Fruit fly (Drosophila melanogaster) whole organism, embryonic: ENCODE measurements around the gene Nepl18.
A peak's percentile ranks its signal among the peaks of the same experiment; 100 is the strongest.

Experiments
- Awh ChIP-seq: fragments of 200-800 bp; sonication (Bioruptor generic); IDR thresholded peaks from 2 replicates; pipeline ENCODE4, ENCODE4 v1.3.6; 2022; ENCODE audit warnings: missing biosample characterization, missing genetic modification characterization
- CG11247 ChIP-seq: fragments of 200-800 bp; sonication (Bioruptor generic); IDR thresholded peaks from 2 replicates; pipeline ENCODE4 v1.3.6; 2022; ENCODE audit warnings: missing biosample characterization, missing genetic modification characterization
- CG11398 ChIP-seq: fragments of 200-800 bp; sonication (Bioruptor generic); optimal IDR thresholded peaks from 2 replicates; lab custom pipeline; 2016; ENCODE audit warnings: missing biosample characterization, missing genetic modification characterization
- CG11560 ChIP-seq: fragments of 200-800 bp; sonication (Bioruptor generic); IDR thresholded peaks from 3 replicates; pipeline ENCODE4 v1.3.6; 2022; ENCODE audit warnings: missing biosample characterization, missing genetic modification characterization
- CG12155 ChIP-seq: fragments of 200-800 bp; sonication (Bioruptor generic); optimal IDR thresholded peaks from 3 replicates; lab custom pipeline; 2016; ENCODE audit warnings: missing biosample characterization, missing genetic modification characterization
- CG12236 ChIP-seq: fragments of 200-800 bp; sonication (Bioruptor generic); optimal IDR thresholded peaks from 2 replicates; lab custom pipeline; 2016; ENCODE audit warnings: missing biosample characterization, missing genetic modification characterization
- CG15073 ChIP-seq: fragments of 200-800 bp; sonication (Bioruptor generic); optimal IDR thresholded peaks from 2 replicates; lab custom pipeline; 2016; ENCODE audit warnings: missing biosample characterization, missing genetic modification characterization
- CG17359 ChIP-seq: fragments of 200-800 bp; sonication (Bioruptor generic); optimal IDR thresholded peaks from 3 replicates; lab custom pipeline; 2018; ENCODE audit warnings: missing biosample characterization, mild to moderate bottlenecking, missing genetic modification characterization, moderate library complexity
- CG17361 ChIP-seq: fragments of 200-800 bp; sonication (Bioruptor generic); IDR thresholded peaks from 3 replicates; pipeline ENCODE4 v1.3.6; 2022; ENCODE audit warnings: missing biosample characterization, missing genetic modification characterization
- CG17385 ChIP-seq: fragments of 200-800 bp; sonication (Bioruptor generic); optimal IDR thresholded peaks from 3 replicates; lab custom pipeline; 2018; ENCODE audit warnings: missing biosample characterization, mild to moderate bottlenecking, missing genetic modification characterization
- CG18476 ChIP-seq: fragments of 200-800 bp; sonication (Bioruptor generic); optimal IDR thresholded peaks from 2 replicates; lab custom pipeline; 2016; ENCODE audit warnings: missing biosample characterization, mild to moderate bottlenecking, missing genetic modification characterization
- CG2202 ChIP-seq: fragments of 200-800 bp; sonication (Bioruptor generic); optimal IDR thresholded peaks from 2 replicates; lab custom pipeline; 2018; ENCODE audit warnings: missing biosample characterization, mild to moderate bottlenecking, missing genetic modification characterization
- CG30403 ChIP-seq: fragments of 200-800 bp; sonication (Bioruptor generic); optimal IDR thresholded peaks from 3 replicates; lab custom pipeline; 2016; ENCODE audit warnings: missing biosample characterization, missing genetic modification characterization
- CG32532 ChIP-seq: fragments of 200-800 bp; sonication (Bioruptor generic); IDR thresholded peaks from 2 replicates; pipeline ENCODE4 v1.3.6; 2022; ENCODE audit warnings: missing biosample characterization, missing genetic modification characterization
- CG3281 ChIP-seq: fragments of 200-800 bp; sonication (Bioruptor generic); optimal IDR thresholded peaks from 3 replicates; lab custom pipeline; 2017; ENCODE audit warnings: missing biosample characterization, mild to moderate bottlenecking, missing genetic modification characterization
- CG4820 ChIP-seq: fragments of 200-800 bp; sonication (Bioruptor generic); optimal IDR thresholded peaks from 3 replicates; lab custom pipeline; 2016; ENCODE audit warnings: missing biosample characterization, missing genetic modification characterization
- CG6689 ChIP-seq: fragments of 200-800 bp; sonication (Bioruptor generic); IDR thresholded peaks from 2 replicates; pipeline ENCODE4 v1.3.6; 2022; ENCODE audit warnings: missing biosample characterization, missing genetic modification characterization
- CG8478 ChIP-seq: fragments of >200 bp; optimal IDR thresholded peaks from 2 replicates; lab custom pipeline; 2018
- CkIIα-i1 ChIP-seq: fragments of 200-800 bp; sonication (Bioruptor generic); IDR thresholded peaks from 2 replicates; pipeline ENCODE4 v1.3.6; 2022; ENCODE audit warnings: missing biosample characterization, missing genetic modification characterization
- CoRest ChIP-seq: fragments of 200-800 bp; sonication (Bioruptor generic); optimal IDR thresholded peaks from 3 replicates; lab custom pipeline; 2018; ENCODE audit warnings: missing biosample characterization, mild to moderate bottlenecking, missing genetic modification characterization, moderate library complexity
- Ets65A ChIP-seq: fragments of 200-800 bp; sonication (Bioruptor generic); peaks from one replicate; lab custom pipeline; 2016; ENCODE audit warnings: missing biosample characterization, missing genetic modification characterization
- H15 ChIP-seq: fragments of 200-800 bp; sonication (Bioruptor generic); IDR thresholded peaks from 3 replicates; pipeline ENCODE4 v1.3.6; 2022; ENCODE audit warnings: missing biosample characterization, missing genetic modification characterization
- HLH3B ChIP-seq: fragments of 200-800 bp; sonication (Bioruptor generic); IDR thresholded peaks from 2 replicates; pipeline ENCODE4 v1.3.6; 2022; ENCODE audit warnings: missing biosample characterization, missing genetic modification characterization
- HmgZ ChIP-seq: fragments of 200-800 bp; sonication (Bioruptor generic); optimal IDR thresholded peaks from 2 replicates; lab custom pipeline; 2018; ENCODE audit warnings: missing biosample characterization, mild to moderate bottlenecking, missing genetic modification characterization
- Hmx ChIP-seq: fragments of 200-800 bp; sonication (Bioruptor generic); optimal IDR thresholded peaks from 2 replicates; lab custom pipeline; 2016; ENCODE audit warnings: missing biosample characterization, missing genetic modification characterization
- Myb ChIP-seq: fragments of 200-800 bp; sonication (Bioruptor generic); optimal IDR thresholded peaks from 2 replicates; lab custom pipeline; 2016; ENCODE audit warnings: missing biosample characterization, missing genetic modification characterization
- NC2α ChIP-seq: fragments of 200-800 bp; sonication (Bioruptor generic); optimal IDR thresholded peaks from 2 replicates; lab custom pipeline; 2016; ENCODE audit warnings: missing biosample characterization, missing genetic modification characterization
- Nf-YC ChIP-seq: fragments of 200-800 bp; optimal IDR thresholded peaks from 3 replicates; lab custom pipeline; 2019; ENCODE audit warnings: missing biosample characterization, mild to moderate bottlenecking, missing genetic modification characterization, moderate library complexity
- Pdp1 ChIP-seq, 2 experiments: fragments of 200-800 bp; sonication (Bioruptor generic); optimal IDR thresholded peaks; 3 replicates each; lab custom pipeline; 2016; ENCODE audit warnings: missing biosample characterization in 2 of 2, missing genetic modification characterization in 2 of 2, mild to moderate bottlenecking in 1 of 2, moderate library complexity in 1 of 2
- Poxn ChIP-seq: fragments of 200-800 bp; sonication (Bioruptor generic); IDR thresholded peaks from 2 replicates; pipeline ENCODE4 v1.3.6; 2022; ENCODE audit warnings: missing biosample characterization, missing genetic modification characterization
- TFAM ChIP-seq: fragments of 200-800 bp; sonication (Bioruptor generic); optimal IDR thresholded peaks from 2 replicates; lab custom pipeline; 2017; ENCODE audit warnings: missing biosample characterization, missing genetic modification characterization, inconsistent platforms
- Tbp ChIP-seq: fragments of >200 bp; optimal IDR thresholded peaks from 2 replicates; lab custom pipeline; 2018; ENCODE audit warnings: missing biosample characterization, missing genetic modification characterization
- Vsx1 ChIP-seq: fragments of 200-800 bp; sonication (Bioruptor generic); optimal IDR thresholded peaks from 2 replicates; lab custom pipeline; 2017; ENCODE audit warnings: missing biosample characterization, mild to moderate bottlenecking, missing genetic modification characterization, missing genetic modification reagents
- abd-A ChIP-seq: fragments of 200-800 bp; sonication (Bioruptor generic); optimal IDR thresholded peaks from 3 replicates; lab custom pipeline; 2019; ENCODE audit warnings: missing biosample characterization, mild to moderate bottlenecking, missing genetic modification characterization, moderate library complexity
- al ChIP-seq: fragments of 200-800 bp; sonication (Bioruptor generic); IDR thresholded peaks from 2 replicates; pipeline ENCODE4 v1.3.6; 2022; ENCODE audit warnings: missing biosample characterization, missing genetic modification characterization
- ap ChIP-seq: fragments of 200-800 bp; sonication (Bioruptor generic); IDR thresholded peaks from 2 replicates; pipeline ENCODE4 v1.3.6; 2022; ENCODE audit warnings: missing biosample characterization, missing genetic modification characterization
- ara ChIP-seq: fragments of 200-800 bp; sonication (Bioruptor generic); IDR thresholded peaks from 2 replicates; pipeline ENCODE4 v1.3.6; 2022; ENCODE audit warnings: missing biosample characterization, missing genetic modification characterization
- corto ChIP-seq: fragments of 200-800 bp; sonication (Bioruptor generic); optimal IDR thresholded peaks from 2 replicates; lab custom pipeline; 2016; ENCODE audit warnings: missing biosample characterization, mild to moderate bottlenecking, missing genetic modification characterization, moderate library complexity
- danr ChIP-seq: fragments of 200-800 bp; sonication (Bioruptor generic); IDR thresholded peaks from 2 replicates; pipeline ENCODE4 v1.3.6; 2022; ENCODE audit warnings: missing biosample characterization, missing genetic modification characterization
- dati ChIP-seq: fragments of 200-800 bp; sonication (Bioruptor generic); IDR thresholded peaks from 2 replicates; pipeline ENCODE4 v1.3.6; 2022; ENCODE audit warnings: missing biosample characterization, missing genetic modification characterization
- fd102C ChIP-seq: fragments of 200-800 bp; sonication (Bioruptor generic); optimal IDR thresholded peaks from 2 replicates; lab custom pipeline; 2018; ENCODE audit warnings: missing biosample characterization, mild to moderate bottlenecking, missing genetic modification characterization, moderate library complexity
- ftz-f1 ChIP-seq: fragments of 200-800 bp; sonication (Bioruptor generic); optimal IDR thresholded peaks from 2 replicates; lab custom pipeline; 2016; ENCODE audit warnings: missing biosample characterization, missing genetic modification characterization
- gcm2 ChIP-seq: fragments of 200-800 bp; sonication (Bioruptor generic); optimal IDR thresholded peaks from 2 replicates; lab custom pipeline; 2016; ENCODE audit warnings: missing biosample characterization, missing genetic modification characterization
- gem ChIP-seq: fragments of 200-800 bp; sonication (Bioruptor generic); optimal IDR thresholded peaks from 2 replicates; lab custom pipeline; 2019; ENCODE audit warnings: missing biosample characterization, mild to moderate bottlenecking, missing genetic modification characterization, moderate library complexity
- gfzf ChIP-seq: fragments of 200-800 bp; sonication (Bioruptor generic); optimal IDR thresholded peaks from 2 replicates; lab custom pipeline; 2016; ENCODE audit warnings: missing biosample characterization, mild to moderate bottlenecking, missing genetic modification characterization, moderate library complexity
- hb ChIP-seq: fragments of 200-800 bp; sonication (Bioruptor generic); IDR thresholded peaks from 3 replicates; pipeline ENCODE4 v1.3.6; 2022; ENCODE audit warnings: missing biosample characterization, missing genetic modification characterization; ENCODE audit not compliant: partially characterized antibody
- klu ChIP-seq: fragments of 200-800 bp; sonication (Bioruptor generic); IDR thresholded peaks from 2 replicates; pipeline ENCODE4 v1.3.6; 2022; ENCODE audit warnings: missing biosample characterization, missing genetic modification characterization
- lab ChIP-seq: fragments of 200-800 bp; sonication (Bioruptor generic); optimal IDR thresholded peaks from 3 replicates; lab custom pipeline; 2017; ENCODE audit warnings: missing biosample characterization, missing genetic modification characterization, mild to moderate bottlenecking, moderate library complexity, missing genetic modification reagents
- lbe ChIP-seq: fragments of 200-800 bp; sonication (Bioruptor generic); optimal IDR thresholded peaks from 2 replicates; lab custom pipeline; 2016; ENCODE audit warnings: missing biosample characterization, mild to moderate bottlenecking, missing genetic modification characterization
- repo ChIP-seq: fragments of 200-800 bp; sonication (Bioruptor generic); optimal IDR thresholded peaks from 2 replicates; lab custom pipeline; 2016; ENCODE audit warnings: missing biosample characterization, missing genetic modification characterization
- schlank ChIP-seq: fragments of 200-800 bp; sonication (Bioruptor generic); optimal IDR thresholded peaks from 2 replicates; lab custom pipeline; 2018; ENCODE audit warnings: missing biosample characterization, mild to moderate bottlenecking, missing genetic modification characterization
- stc ChIP-seq: fragments of 200-800 bp; sonication (Bioruptor generic); IDR thresholded peaks from 2 replicates; pipeline ENCODE4 v1.3.6; 2022; ENCODE audit warnings: missing biosample characterization, missing genetic modification characterization
- stwl ChIP-seq: fragments of 200-800 bp; sonication (Bioruptor generic); optimal IDR thresholded peaks from 3 replicates; lab custom pipeline; 2018; ENCODE audit warnings: missing biosample characterization, mild to moderate bottlenecking, missing genetic modification characterization, moderate library complexity
- tin ChIP-seq: fragments of 200-800 bp; sonication (Bioruptor generic); optimal IDR thresholded peaks from 3 replicates; lab custom pipeline; 2016; ENCODE audit warnings: missing biosample characterization, missing genetic modification characterization

The Nepl18 gene

dm6 chr3R:28831172-28831571 lies 44.2 kb upstream of the Nepl18 start (continued):
- TF ChIP-seq CG3281 (GFP tag; lab: Kevin White, UChicago) (no peak), CG11560 (no peak), CG8478 (no peak), CG17361 (no peak), dati (GFP tag; lab: Robert Waterston, UW) (no peak), ap (no peak), lbe (GFP tag; lab: Kevin White, UChicago) (no peak), CG4820 (GFP tag; lab: Kevin White, UChicago) (no peak), corto (GFP tag; lab: Kevin White, UChicago) (no peak), HmgZ (tag; lab: Kevin White, UChicago) (no peak), CG11398 (no peak), Poxn (GFP tag; lab: Robert Waterston, UW) (no peak), ftz-f1 (GFP tag; lab: Kevin White, UChicago) (no peak), Pdp1 (GFP tag; optimal IDR thresholded peaks at IDR 0.05; lab: Kevin White, UChicago) (peak in 1 of 2 experiments; percentile 46), Hmx (GFP tag; lab: Kevin White, UChicago) (no peak), gfzf (GFP tag; lab: Kevin White, UChicago) (no peak), stc (GFP tag; lab: Robert Waterston, UW) (no peak), CG30403 (GFP tag; lab: Kevin White, UChicago) (no peak), CG32532 (GFP tag; lab: Robert Waterston, UW) (peak; percentile 50), CG12236 (GFP tag; lab: Kevin White, UChicago) (no peak), CG6689 (GFP tag; lab: Robert Waterston, UW) (no peak), CG17385 (no peak), CkIIα-i1 (GFP tag; lab: Robert Waterston, UW) (no peak), ara (GFP tag; lab: Robert Waterston, UW) (no peak), CG18476 (GFP tag; lab: Kevin White, UChicago) (no peak), repo (GFP tag; lab: Kevin White, UChicago) (no peak), Ets65A (no peak), danr (GFP tag; lab: Robert Waterston, UW) (no peak), CG11247 (no peak), al (GFP tag; lab: Robert Waterston, UW) (no peak), klu (GFP tag; lab: Robert Waterston, UW) (no peak), hb (GFP tag; lab: Robert Waterston, UW) (no peak), Tbp (no peak), CG2202 (tag; lab: Kevin White, UChicago) (no peak), CoRest (tag; lab: Kevin White, UChicago) (no peak), fd102C (GFP tag; lab: Kevin White, UChicago) (no peak), TFAM (GFP tag; lab: Kevin White, UChicago) (no peak), gcm2 (GFP tag; lab: Kevin White, UChicago) (no peak), HLH3B (GFP tag; lab: Robert Waterston, UW) (0 out of 2 replicates have a peak, but pooled peaks have one; percentile 18), CG12155 (GFP tag; lab: Kevin White, UChicago) (no peak), schlank (tag; lab: Kevin White, UChicago) (no peak), tin (no peak), Myb (no peak), CG15073 (GFP tag; lab: Kevin White, UChicago) (no peak), Nf-YC (tag; lab: Kevin White, UChicago) (no peak), NC2α (GFP tag; lab: Kevin White, UChicago) (no peak), abd-A (tag; lab: Kevin White, UChicago) (no peak), stwl (tag; lab: Kevin White, UChicago) (no peak), CG17359 (tag; lab: Kevin White, UChicago) (no peak), lab (GFP tag; lab: Kevin White, UChicago) (peak; percentile 54), Vsx1 (no peak), gem (tag; lab: Kevin White, UChicago) (no peak), H15 (GFP tag; lab: Robert Waterston, UW) (no peak), Awh (GFP tag; lab: Robert Waterston, UW) (no peak)
